Fruit fly (Drosophila melanogaster): ENCODE results near the gene Slc25A46b.
A peak's percentile ranks its signal among the peaks of the same experiment; 100 is the strongest.

The Slc25A46b gene

dm6 chr2L:18141471-18142345 lies 45.3 kb downstream of the Slc25A46b start (continued):
- TF ChIP-seq CG18476 (GFP tag; optimal IDR thresholded peaks at IDR 0.05) (peak; percentile 37), seq (GFP tag; IDR thresholded peaks at IDR 0.05) (peak; percentile 36; the same call in 1 of the 2 replicates), danr (GFP tag; IDR thresholded peaks at IDR 0.05) (0 out of 2 replicates have a peak, but pooled peaks have one; percentile 27), tup (GFP tag; optimal IDR thresholded peaks at IDR 0.05) (no peak), phol (tag; optimal IDR thresholded peaks at IDR 0.05) (peak; percentile 71), sug (tag; optimal IDR thresholded peaks at IDR 0.05) (peak; percentile 53), stc (GFP tag; IDR thresholded peaks at IDR 0.05) (peak; percentile 50; the same call in 1 of the 2 replicates), CG9817 (tag; optimal IDR thresholded peaks at IDR 0.05) (peak; percentile 51), CG4360 (GFP tag; IDR thresholded peaks at IDR 0.05) (0 out of 2 replicates have a peak, but pooled peaks have one; percentile 7), Taf1 (GFP tag; IDR thresholded peaks at IDR 0.05) (no peak; the same call in 1 of the 2 replicates), CG13775 (GFP tag; optimal IDR thresholded peaks at IDR 0.05) (peak; percentile 63), Hand (GFP tag; optimal IDR thresholded peaks at IDR 0.05) (peak; percentile 26), YL-1 (GFP tag; optimal IDR thresholded peaks at IDR 0.05) (no peak), CG16813 (GFP tag; IDR thresholded peaks at IDR 0.05; ENCODE audit: partially characterized antibody) (no peak; the same call in 2 of the 3 replicates), Atf6 (GFP tag; IDR thresholded peaks at IDR 0.05) (peak; percentile 57), kah (GFP tag; optimal IDR thresholded peaks at IDR 0.05) (peak; percentile 57), chn (GFP tag; optimal IDR thresholded peaks at IDR 0.05) (peak; percentile 55), dan (GFP tag; IDR thresholded peaks at IDR 0.05) (no peak), pzg (GFP tag; optimal IDR thresholded peaks at IDR 0.05) (no peak), Lhr (GFP tag; optimal IDR thresholded peaks at IDR 0.05) (no peak), Dek (tag; optimal IDR thresholded peaks at IDR 0.05) (peak; percentile 52), E2f1 (GFP tag; IDR thresholded peaks at IDR 0.05) (peak; percentile 47), CG14965 (GFP tag; optimal IDR thresholded peaks at IDR 0.05; ENCODE audit: borderline replicate concordance) (no peak), Hr51 (GFP tag; optimal IDR thresholded peaks at IDR 0.05) (peak in 1 of 2 experiments; percentile 78), CG8359 (GFP tag; optimal IDR thresholded peaks at IDR 0.05; ENCODE audit: borderline replicate concordance) (peak; percentile 17), E2f2 (GFP tag; IDR thresholded peaks at IDR 0.05) (peak; percentile 39; the same call in 1 of the 2 replicates), eve (GFP tag; optimal IDR thresholded peaks at IDR 0.05) (no peak), tgo (GFP tag; IDR thresholded peaks at IDR 0.05) (peak; percentile 24; the same call in 1 of the 3 replicates), p53 (GFP tag; optimal IDR thresholded peaks at IDR 0.05) (no peak), CG12104 (GFP tag; optimal IDR thresholded peaks at IDR 0.05) (peak; percentile 48), Doc2 (GFP tag; IDR thresholded peaks at IDR 0.05) (no peak), h (optimal IDR thresholded peaks at IDR 0.05) (no peak), CG12219 (GFP tag; optimal IDR thresholded peaks at IDR 0.05) (peak; percentile 42), CG9215 (GFP tag; IDR thresholded peaks at IDR 0.05) (0 out of 2 replicates have a peak, but pooled peaks have one; percentile 15), Chrac-16 (GFP tag; optimal IDR thresholded peaks at IDR 0.05) (peak; percentile 66), CG12155 (GFP tag; optimal IDR thresholded peaks at IDR 0.05) (peak; percentile 65), mld (GFP tag; IDR thresholded peaks at IDR 0.05; ENCODE audit: partially characterized antibody) (no peak), Usf (GFP tag; optimal IDR thresholded peaks at IDR 0.05) (no peak), ac (GFP tag; optimal IDR thresholded peaks at IDR 0.05) (peak; percentile 14), lilli (GFP tag; optimal IDR thresholded peaks at IDR 0.05) (peak; percentile 72), Pdp1 (GFP tag; optimal IDR thresholded peaks at IDR 0.05) (peak; percentile 23 to 49), D19A (tag; optimal IDR thresholded peaks at IDR 0.05) (peak; percentile 31), Ets97D (GFP tag; optimal IDR thresholded peaks at IDR 0.05) (peak; percentile 10), amos (GFP tag; IDR thresholded peaks at IDR 0.05; ENCODE audit: partially characterized antibody) (no peak; the same call in 1 of the 2 replicates), CG1603 (tag; optimal IDR thresholded peaks at IDR 0.05) (peak; percentile 56), vnd (GFP tag; IDR thresholded peaks at IDR 0.05; ENCODE audit: partially characterized antibody) (no peak), cas (GFP tag; IDR thresholded peaks at IDR 0.05) (peak; percentile 58), zfh2 (GFP tag; optimal IDR thresholded peaks at IDR 0.05) (peak; percentile 52)

Data from whole organism, embryonic.